Worm (Caenorhabditis elegans) whole organism, L2 larva: ENCODE data around the gene znf-598.
A peak's percentile ranks its signal among the peaks of the same experiment; 100 is the strongest.

Experiments
- ZK546.5 ChIP-seq: sonication (generic microtip); optimal IDR thresholded peaks from 2 replicates; lab custom pipeline; 2017; ENCODE audit warnings: missing biosample characterization, missing genetic modification characterization
- ama-1 ChIP-seq: fragments of 150-350 bp; optimal IDR thresholded peaks from 2 replicates; lab custom pipeline; 2018; ENCODE audit warnings: inconsistent platforms
- ceh-82 ChIP-seq: fragments of 150-350 bp; optimal IDR thresholded peaks from 2 replicates; lab custom pipeline; 2014; ENCODE audit warnings: missing biosample characterization, missing genetic modification characterization
- elt-3 ChIP-seq: sonication (generic microtip); optimal IDR thresholded peaks from 2 replicates; lab custom pipeline; 2017; ENCODE audit warnings: missing biosample characterization, missing genetic modification characterization
- lsy-2 ChIP-seq, 2 experiments: fragments of 150-350 bp in 1 of 2; sonication (generic microtip) in 1 of 2; optimal IDR thresholded peaks; 2 replicates each; lab custom pipeline; 2014 to 2017; ENCODE audit warnings: missing biosample characterization in 2 of 2, missing genetic modification characterization in 2 of 2
- mdl-1 ChIP-seq, 2 experiments: fragments of 150-350 bp in 1 of 2; sonication (generic microtip) in 1 of 2; optimal IDR thresholded peaks; 2 replicates each; lab custom pipeline; 2017; ENCODE audit warnings: missing biosample characterization in 2 of 2, missing genetic modification characterization in 2 of 2
- nhr-129 ChIP-seq: fragments of 150-350 bp; optimal IDR thresholded peaks from 2 replicates; lab custom pipeline; 2014; ENCODE audit warnings: missing biosample characterization, missing genetic modification characterization
- nhr-23 ChIP-seq: fragments of 150-350 bp; optimal IDR thresholded peaks from 2 replicates; lab custom pipeline; 2014; ENCODE audit warnings: missing biosample characterization, missing genetic modification reagents, missing genetic modification characterization
- nhr-25 ChIP-seq: fragments of 150-350 bp; sonication (generic microtip); optimal IDR thresholded peaks from 3 replicates; lab custom pipeline; 2014; ENCODE audit warnings: missing biosample characterization, missing genetic modification characterization
- nhr-77 ChIP-seq: fragments of 150-350 bp; optimal IDR thresholded peaks from 2 replicates; lab custom pipeline; 2014; ENCODE audit warnings: missing biosample characterization, missing genetic modification characterization
- unc-62 ChIP-seq: fragments of 150-350 bp; optimal IDR thresholded peaks from 2 replicates; lab custom pipeline; 2014; ENCODE audit warnings: missing biosample characterization, missing genetic modification reagents, missing genetic modification characterization
- ztf-1 ChIP-seq: fragments of 200-800 bp; sonication (Bioruptor generic); conservative IDR thresholded peaks from 2 replicates; pipeline ENCODE4 v1.3.6; 2022; ENCODE audit warnings: missing genetic modification characterization, missing compliant biosample characterization
- ztf-11 ChIP-seq: sonication (generic microtip); optimal IDR thresholded peaks from 2 replicates; lab custom pipeline; 2017; ENCODE audit warnings: missing biosample characterization, missing genetic modification characterization
- ztf-4 ChIP-seq: fragments of 150-350 bp; optimal IDR thresholded peaks from 2 replicates; lab custom pipeline; 2014; ENCODE audit warnings: missing biosample characterization, missing genetic modification characterization

DNA sequence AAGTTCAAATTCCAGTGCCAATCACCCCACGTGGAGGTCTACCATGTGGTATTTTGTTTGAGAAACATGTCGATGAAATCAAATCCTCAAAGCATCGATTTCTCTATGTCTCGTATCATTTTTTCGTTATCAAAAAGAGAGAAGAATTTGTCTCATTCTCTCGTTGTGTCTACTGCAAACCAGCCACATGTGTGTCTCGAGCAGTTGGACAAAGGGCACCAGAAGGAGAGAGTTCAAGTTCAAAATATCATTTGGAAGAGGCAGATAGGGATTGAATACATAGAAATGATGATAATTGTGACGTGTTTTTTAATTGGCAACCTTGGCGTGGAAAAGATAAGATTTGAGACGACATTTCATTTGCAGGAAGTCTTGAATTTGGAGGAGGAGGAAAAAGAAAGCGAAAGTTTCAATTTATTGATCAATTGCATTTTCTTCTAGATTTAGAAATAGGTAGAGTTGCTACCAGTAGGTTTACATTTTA is 33.7 kb downstream of the znf-598 start:
- TF ChIP-seq lsy-2 (tag; optimal IDR thresholded peaks at IDR 0.05; lab: Kevin White, UChicago), result peak in 1 of 2 experiments; percentile 58
- TF ChIP-seq ZK546.5 (tag; lab: Kevin White, UChicago), result no peak
- peak; percentile 36 for TF ChIP-seq ztf-4 (tag; lab: Kevin White, UChicago)
- TF ChIP-seq unc-62 (GFP tag; lab: Kevin White, UChicago), result no peak
- TF ChIP-seq elt-3 (tag; lab: Kevin White, UChicago), result no peak
- no peak for TF ChIP-seq ceh-82 (tag; lab: Kevin White, UChicago)
- no peak for TF ChIP-seq ztf-1 (GFP tag; lab: Robert Waterston, UW)
- TF ChIP-seq ztf-11 (tag; lab: Kevin White, UChicago), result no peak
- TF ChIP-seq mdl-1 (tag; optimal IDR thresholded peaks at IDR 0.05; lab: Kevin White, UChicago), result peak in 1 of 2 experiments; percentile 48
- TF ChIP-seq nhr-25 (tag; lab: Kevin White, UChicago), result peak; percentile 48
- TF ChIP-seq nhr-23 (tag; lab: Kevin White, UChicago), result no peak
- TF ChIP-seq ama-1 (lab: Kevin White, UChicago), result no peak
- peak; percentile 84 for TF ChIP-seq nhr-129 (tag; lab: Kevin White, UChicago)
- TF ChIP-seq nhr-77 (tag; lab: Kevin White, UChicago), result no peak
